Worm (Caenorhabditis elegans): ENCODE data around the gene F32A11.1.

ce11 chrII:13129602-13130001 lies 27.5 kb upstream of the F32A11.1 start, which contains the start of gene F29C12.6:
- TF ChIP-seq ama-1 (optimal IDR thresholded peaks at IDR 0.05) = no peak
- TF ChIP-seq ceh-82 (tag; optimal IDR thresholded peaks at IDR 0.05) = no peak
- no peak for TF ChIP-seq unc-62 (GFP tag; optimal IDR thresholded peaks at IDR 0.05)
- TF ChIP-seq unc-39 (tag; optimal IDR thresholded peaks at IDR 0.05) = no peak
- no peak for TF ChIP-seq blmp-1 (tag; optimal IDR thresholded peaks at IDR 0.05; ENCODE audit: insufficient read depth)
- no peak for TF ChIP-seq nhr-129 (tag; optimal IDR thresholded peaks at IDR 0.05)
- TF ChIP-seq snpc-4 (tag; optimal IDR thresholded peaks at IDR 0.05) = no peak
- no peak for TF ChIP-seq nhr-77 (tag; optimal IDR thresholded peaks at IDR 0.05)
- no peak for TF ChIP-seq egl-27 (tag; optimal IDR thresholded peaks at IDR 0.05)
- no peak for TF ChIP-seq ztf-4 (tag; optimal IDR thresholded peaks at IDR 0.05)
- TF ChIP-seq mbf-1 (tag; optimal IDR thresholded peaks at IDR 0.05) = no peak
